Worm (Caenorhabditis elegans): ENCODE measurements around the gene oac-8.

The oac-8 gene

DNA sequence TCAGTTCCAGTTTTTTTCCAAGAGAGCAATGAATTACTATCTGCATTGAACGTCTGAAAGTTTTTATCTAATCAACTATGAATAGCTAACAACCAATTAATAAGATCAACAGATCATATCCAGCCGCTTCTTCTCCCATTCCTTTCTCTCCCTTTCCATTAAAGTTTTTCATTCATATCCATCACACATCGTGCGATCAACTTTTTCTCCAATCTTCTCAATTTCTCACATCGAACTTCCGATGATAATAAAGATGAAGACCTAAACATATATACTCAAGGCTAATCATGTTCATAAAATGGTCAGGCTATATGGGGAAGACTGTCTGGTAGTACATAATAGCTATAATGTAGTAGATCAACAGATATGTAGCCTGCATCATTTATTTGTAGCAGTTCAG is 27.9 kb downstream of the oac-8 start:
- TF ChIP-seq dao-5 (tag; optimal IDR thresholded peaks at IDR 0.05) (no peak), him-1 (tag; optimal IDR thresholded peaks at IDR 0.05) (no peak), W03F9.2 (tag; optimal IDR thresholded peaks at IDR 0.05) (no peak)

DNA sequence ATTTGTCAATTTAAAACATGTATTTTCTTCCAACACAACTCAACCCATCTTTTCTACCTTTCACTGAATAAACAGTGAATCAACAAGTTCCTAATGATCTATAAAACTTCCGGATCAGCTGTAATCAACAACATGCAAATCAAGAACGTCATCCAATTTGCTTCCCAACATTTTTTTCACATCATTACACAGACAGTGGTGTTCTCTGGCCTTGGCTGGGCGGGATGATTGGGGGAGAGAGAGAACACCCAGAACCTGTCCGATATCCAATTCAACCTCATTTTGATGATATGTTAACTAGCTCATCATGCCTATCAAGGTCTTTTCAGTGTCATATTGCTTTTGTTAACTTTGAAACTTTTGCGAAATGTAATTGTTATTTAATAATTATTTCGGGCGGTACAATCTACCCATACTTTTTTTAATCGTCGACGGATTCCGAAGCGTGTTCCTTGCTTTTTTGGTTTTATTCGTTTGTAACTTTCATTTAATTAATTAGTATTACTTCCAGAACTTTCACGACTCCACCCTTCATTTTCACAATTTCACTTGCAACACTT is 30.7 kb downstream of the oac-8 start, which contains the start of gene ptr-14:
Gene ptr-14, plus strand, starts transcription at position 510 of the 560 bp plus-strand sequence.
- TF ChIP-seq him-1 (tag; optimal IDR thresholded peaks at IDR 0.05) (no peak), dao-5 (tag; optimal IDR thresholded peaks at IDR 0.05) (no peak), W03F9.2 (tag; optimal IDR thresholded peaks at IDR 0.05) (no peak)

DNA sequence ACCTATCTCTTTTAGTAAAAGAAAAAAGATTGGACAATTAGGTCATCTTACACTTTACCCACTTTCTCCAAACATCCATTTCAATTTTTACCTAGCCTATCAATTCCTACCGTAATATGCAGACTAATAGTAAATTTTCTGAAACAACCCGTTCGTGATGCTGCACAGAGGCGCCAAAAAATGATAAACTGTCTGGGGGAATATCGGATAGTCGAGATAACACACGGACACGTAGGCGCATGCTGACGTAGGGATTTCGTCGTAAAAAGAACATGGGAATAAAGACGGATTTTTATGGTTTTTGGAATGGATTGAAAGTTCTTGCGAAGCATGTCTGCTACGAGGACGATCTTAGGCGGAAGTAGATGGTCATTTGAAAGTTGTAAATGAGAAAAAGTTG is 32.0 kb downstream of the oac-8 start:
- no peak for TF ChIP-seq W03F9.2 (tag; optimal IDR thresholded peaks at IDR 0.05)
- TF ChIP-seq dao-5 (tag; optimal IDR thresholded peaks at IDR 0.05), result no peak
- TF ChIP-seq him-1 (tag; optimal IDR thresholded peaks at IDR 0.05), result no peak

DNA sequence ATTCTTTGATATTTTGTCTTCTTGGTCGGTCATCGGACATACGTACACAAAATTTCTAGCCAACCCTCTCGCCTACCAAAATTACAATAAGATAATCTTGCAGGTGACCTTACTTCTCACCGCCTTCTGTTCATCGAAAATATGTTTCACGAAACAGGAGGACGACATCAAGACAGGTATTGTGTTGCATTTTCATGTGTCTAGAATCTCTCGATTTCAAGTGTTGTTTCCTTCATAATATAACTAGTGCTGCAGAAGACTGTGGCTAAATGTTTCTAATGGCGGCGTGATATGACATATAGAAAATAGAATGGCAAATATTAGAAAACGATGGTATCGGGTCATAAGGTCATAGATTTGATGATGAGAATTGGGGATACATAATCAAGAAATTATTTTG is 32.8 kb downstream of the oac-8 start:
- TF ChIP-seq dao-5 (tag; optimal IDR thresholded peaks at IDR 0.05) (no peak), W03F9.2 (tag; optimal IDR thresholded peaks at IDR 0.05) (no peak), him-1 (tag; optimal IDR thresholded peaks at IDR 0.05) (no peak)

DNA sequence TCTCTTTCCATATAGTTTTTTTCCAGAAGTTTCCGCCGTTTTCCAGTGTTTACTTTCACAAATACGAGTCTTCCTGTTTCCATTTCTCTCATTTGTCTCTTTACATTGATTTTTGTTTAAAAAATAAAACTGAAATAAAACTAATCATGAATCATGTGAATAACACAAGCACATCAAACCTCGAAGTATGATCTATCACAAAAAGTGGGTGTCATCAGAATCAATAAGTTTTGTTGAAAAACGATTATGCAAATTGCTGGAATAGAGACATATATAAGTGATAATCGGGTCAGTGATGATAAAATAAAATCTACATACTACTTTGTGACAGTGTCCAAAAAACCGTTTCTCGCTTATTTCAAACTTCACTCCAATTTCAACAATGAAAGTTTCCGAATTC is 36.5 kb downstream of the oac-8 start, which contains the start of gene R09H10.7:
Gene R09H10.7, plus strand, starts transcription at position 301 of the 400 bp plus-strand sequence.
- TF ChIP-seq W03F9.2 (tag; optimal IDR thresholded peaks at IDR 0.05) (no peak), him-1 (tag; optimal IDR thresholded peaks at IDR 0.05) (no peak), dao-5 (tag; optimal IDR thresholded peaks at IDR 0.05) (no peak)

DNA sequence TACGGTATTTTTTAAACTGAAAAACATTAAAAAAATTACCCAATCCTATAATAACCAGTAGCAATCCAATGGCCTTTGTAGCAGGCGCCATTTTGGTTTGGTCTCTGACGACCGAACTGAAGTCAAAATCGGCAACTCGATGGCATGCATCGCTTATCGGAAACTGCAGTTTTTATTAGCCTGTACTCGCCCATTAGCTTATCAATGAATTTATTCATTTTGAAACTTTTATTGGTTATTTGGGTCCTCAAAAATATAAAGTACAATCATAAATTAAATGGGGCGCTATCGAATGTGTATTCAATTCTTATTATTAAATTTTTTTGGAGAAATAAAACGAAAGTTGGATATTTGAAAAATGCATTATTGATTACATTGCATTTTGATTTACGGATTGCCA is 44.4 kb downstream of the oac-8 start, which contains the start of gene R09H10.5:
Gene R09H10.5, minus strand, starts transcription at position 106 of the 400 bp plus-strand sequence.
- TF ChIP-seq dao-5 (tag; optimal IDR thresholded peaks at IDR 0.05), result no peak
- no peak for TF ChIP-seq W03F9.2 (tag; optimal IDR thresholded peaks at IDR 0.05)
- no peak for TF ChIP-seq him-1 (tag; optimal IDR thresholded peaks at IDR 0.05)

DNA sequence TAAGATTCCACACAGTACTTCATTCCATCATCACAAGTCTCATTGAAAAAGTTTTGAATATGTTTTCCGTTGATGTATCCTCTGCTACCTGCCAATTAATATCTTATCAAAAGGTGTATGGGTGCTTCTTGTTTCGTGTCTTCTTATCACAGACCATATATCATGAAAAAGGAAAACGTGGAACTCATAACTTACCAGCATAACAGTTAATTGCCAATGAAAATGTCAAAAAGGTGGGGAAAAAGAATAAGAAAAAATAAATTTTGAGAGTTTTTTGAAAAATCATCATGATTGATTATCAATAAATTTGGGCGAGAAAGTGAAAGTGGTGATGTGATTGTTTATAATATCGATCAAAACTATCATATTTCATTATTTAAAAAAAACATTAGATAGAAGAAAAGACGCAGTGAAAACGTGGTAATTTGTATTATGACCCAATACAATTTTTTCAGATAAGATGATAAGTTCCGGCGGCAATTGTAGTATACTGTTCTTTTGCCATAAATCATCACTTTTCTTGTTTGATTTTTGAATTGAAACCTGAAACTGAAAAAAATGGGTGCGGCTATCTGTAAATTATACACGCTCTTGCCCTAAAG is 46.7 kb downstream of the oac-8 start, which contains the start of gene F56C4.4:
Gene F56C4.4, minus strand, starts transcription at position 315 of the 602 bp plus-strand sequence.
- no peak for TF ChIP-seq him-1 (tag; optimal IDR thresholded peaks at IDR 0.05)
- no peak for TF ChIP-seq W03F9.2 (tag; optimal IDR thresholded peaks at IDR 0.05)
- no peak for TF ChIP-seq dao-5 (tag; optimal IDR thresholded peaks at IDR 0.05)

DNA sequence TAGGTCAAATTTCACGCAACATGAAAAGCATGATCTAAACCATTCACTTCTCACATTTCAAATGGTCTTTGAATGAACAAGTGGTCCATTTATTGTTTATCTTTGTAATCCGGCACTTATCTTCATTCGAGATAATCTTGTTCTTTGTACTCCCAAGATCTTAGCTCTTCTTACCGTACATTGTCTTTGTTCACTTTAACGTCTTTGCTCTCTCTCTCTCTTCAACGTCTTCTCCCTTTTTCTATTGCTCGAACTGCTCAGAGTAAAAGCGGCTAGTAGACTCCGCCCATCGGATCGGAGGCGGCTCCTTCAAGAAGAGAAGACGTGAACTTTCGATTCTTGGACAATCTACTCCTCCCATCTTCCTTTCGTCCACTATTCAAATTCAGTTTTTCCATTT is 52.3 kb downstream of the oac-8 start, which contains the start of gene F56C4.1:
Gene F56C4.1, plus strand, starts transcription at position 301 of the 400 bp plus-strand sequence.
- no peak for TF ChIP-seq dao-5 (tag; optimal IDR thresholded peaks at IDR 0.05)
- TF ChIP-seq him-1 (tag; optimal IDR thresholded peaks at IDR 0.05), result no peak
- no peak for TF ChIP-seq W03F9.2 (tag; optimal IDR thresholded peaks at IDR 0.05)
